Fruit fly (Drosophila melanogaster) whole organism, wandering third instar larva: ENCODE measurements around the gene hth.

Experiments used
- Abd-B ChIP-seq: fragments of >200 bp; optimal IDR thresholded peaks from 2 replicates; lab custom pipeline; 2017; ENCODE audit warnings: missing biosample characterization, missing genetic modification characterization
- CG32264 ChIP-seq: fragments of 200-800 bp; sonication (Bioruptor generic); optimal IDR thresholded peaks from 2 replicates; lab custom pipeline; 2016; ENCODE audit warnings: missing biosample characterization, missing genetic modification characterization
- CrebA ChIP-seq: fragments of 200-800 bp; sonication (Bioruptor generic); optimal IDR thresholded peaks from 2 replicates; lab custom pipeline; 2016; ENCODE audit warnings: missing biosample characterization, mild to moderate bottlenecking, missing genetic modification characterization, borderline replicate concordance
- Dif ChIP-seq: fragments of 200-275, 200-300 bp; sonication (Bioruptor generic); optimal IDR thresholded peaks from 2 replicates; lab custom pipeline; 2018; ENCODE audit warnings: missing biosample characterization, missing genetic modification characterization; ENCODE audit not compliant: partially characterized antibody
- GATAd ChIP-seq: sonication (Bioruptor generic); optimal IDR thresholded peaks from 2 replicates; lab custom pipeline; 2016; ENCODE audit warnings: missing biosample characterization, missing genetic modification characterization
- HLH106 ChIP-seq: fragments of 200-800 bp; optimal IDR thresholded peaks from 3 replicates; lab custom pipeline; 2019; ENCODE audit warnings: missing biosample characterization, mild to moderate bottlenecking, missing genetic modification characterization, moderate library complexity
- Hnf4 ChIP-seq: fragments of 200-800 bp; sonication (Bioruptor generic); optimal IDR thresholded peaks from 2 replicates; lab custom pipeline; 2016; ENCODE audit warnings: missing biosample characterization, mild to moderate bottlenecking, missing genetic modification characterization
- Hr78 ChIP-seq: fragments of >200 bp; optimal IDR thresholded peaks from 2 replicates; lab custom pipeline; 2017; ENCODE audit warnings: missing biosample characterization, missing genetic modification characterization
- Hr83 ChIP-seq: fragments of 200-300 bp; sonication (Bioruptor generic); optimal IDR thresholded peaks from 2 replicates; lab custom pipeline; 2016; ENCODE audit warnings: missing biosample characterization, mild to moderate bottlenecking, missing genetic modification characterization, moderate library complexity; ENCODE audit not compliant: poor library complexity, severe bottlenecking
- Jra ChIP-seq: sonication (Bioruptor generic); optimal IDR thresholded peaks from 2 replicates; lab custom pipeline; 2016; ENCODE audit warnings: missing biosample characterization, missing genetic modification characterization
- Myc ChIP-seq: fragments of >200 bp; optimal IDR thresholded peaks from 2 replicates; lab custom pipeline; 2017
- N ChIP-seq: fragments of >200 bp; optimal IDR thresholded peaks from 2 replicates; lab custom pipeline; 2018; ENCODE audit warnings: missing biosample characterization, missing external identifiers, missing genetic modification characterization
- Sp1 ChIP-seq: fragments of 200-800 bp; sonication (Bioruptor generic); optimal IDR thresholded peaks from 3 replicates; lab custom pipeline; 2019; ENCODE audit warnings: missing biosample characterization, mild to moderate bottlenecking, missing genetic modification characterization, moderate library complexity
- Vsx2 ChIP-seq: fragments of 200-300, 225-300 bp; sonication (Bioruptor generic); optimal IDR thresholded peaks from 2 replicates; lab custom pipeline; 2018; ENCODE audit warnings: missing biosample characterization, missing genetic modification characterization; ENCODE audit not compliant: partially characterized antibody
- br ChIP-seq: fragments of 200-800 bp; sonication (Bioruptor generic); optimal IDR thresholded peaks from 2 replicates; lab custom pipeline; 2016; ENCODE audit warnings: missing biosample characterization, missing genetic modification characterization
- brk ChIP-seq: fragments of 200-800 bp; sonication (Bioruptor generic); optimal IDR thresholded peaks from 2 replicates; lab custom pipeline; 2016; ENCODE audit warnings: missing biosample characterization, mild to moderate bottlenecking, missing genetic modification characterization
- dl ChIP-seq, 2 experiments: fragments of 175-275, 200-275 bp in 1 of 2; fragments of 200-275 bp in 1 of 2; sonication (Bioruptor generic); optimal IDR thresholded peaks; lab custom pipeline; 2018; ENCODE audit warnings: mild to moderate bottlenecking in 2 of 2, missing biosample characterization in 2 of 2, missing genetic modification characterization in 2 of 2, moderate library complexity in 2 of 2; ENCODE audit not compliant: partially characterized antibody in 2 of 2, insufficient read depth in 1 of 2
- dmrt93B ChIP-seq: fragments of 200-800 bp; sonication (Bioruptor generic); optimal IDR thresholded peaks from 2 replicates; lab custom pipeline; 2018; ENCODE audit warnings: missing biosample characterization, mild to moderate bottlenecking, missing genetic modification characterization
- ey ChIP-seq: fragments of 200-800 bp; sonication (Bioruptor generic); optimal IDR thresholded peaks from 2 replicates; lab custom pipeline; 2016; ENCODE audit warnings: missing biosample characterization, missing genetic modification characterization
- foxo ChIP-seq, 2 experiments: fragments of 200-800 bp; sonication (Bioruptor generic); optimal IDR thresholded peaks; 2 replicates in 1 of 2; 3 replicates in 1 of 2; lab custom pipeline; 2016 to 2017; ENCODE audit warnings: missing biosample characterization in 2 of 2, missing genetic modification characterization in 2 of 2
- jim ChIP-seq: fragments of 175-275, 200-325 bp; sonication (Bioruptor generic); optimal IDR thresholded peaks from 2 replicates; lab custom pipeline; 2016; ENCODE audit warnings: missing biosample characterization, mild to moderate bottlenecking, missing genetic modification characterization
- pan ChIP-seq: fragments of >200 bp; optimal IDR thresholded peaks from 2 replicates; lab custom pipeline; 2017
- psq ChIP-seq: fragments of 200-800 bp; sonication (Bioruptor generic); optimal IDR thresholded peaks from 3 replicates; lab custom pipeline; 2017; ENCODE audit warnings: missing biosample characterization, mild to moderate bottlenecking, missing genetic modification characterization, moderate library complexity
- rgr ChIP-seq: fragments of 200-800 bp; sonication (Bioruptor generic); optimal IDR thresholded peaks from 3 replicates; lab custom pipeline; 2016; ENCODE audit warnings: missing biosample characterization, mild to moderate bottlenecking, missing genetic modification characterization
- sage ChIP-seq: fragments of 200-800 bp; sonication (Bioruptor generic); optimal IDR thresholded peaks from 2 replicates; lab custom pipeline; 2016; ENCODE audit warnings: missing biosample characterization, mild to moderate bottlenecking, missing genetic modification characterization
- tai ChIP-seq: sonication (Bioruptor generic); optimal IDR thresholded peaks from 2 replicates; lab custom pipeline; 2016; ENCODE audit warnings: missing biosample characterization, missing genetic modification characterization
- usp ChIP-seq: fragments of >200 bp; optimal IDR thresholded peaks from 2 replicates; lab custom pipeline; 2017; ENCODE audit warnings: missing biosample characterization, missing genetic modification characterization

The hth gene

DNA sequence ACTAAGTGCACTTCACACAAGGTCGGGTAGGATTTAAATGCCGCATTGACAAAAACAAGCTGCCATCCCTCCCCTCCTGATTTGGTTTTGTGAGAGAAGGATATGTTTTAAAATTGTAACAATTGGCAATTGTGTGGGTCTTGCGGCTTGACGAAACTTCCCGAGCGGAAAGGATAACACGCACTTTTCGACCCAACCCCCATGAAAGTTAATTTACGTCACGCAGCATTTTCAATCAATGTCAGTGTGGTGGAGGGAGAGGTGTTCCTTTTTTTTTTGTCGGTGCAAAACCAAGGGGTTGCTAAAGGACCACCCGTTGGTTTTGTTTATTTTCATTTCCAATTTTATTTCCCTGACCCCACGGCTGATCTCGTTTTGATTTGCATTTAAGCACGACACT lies 80.2 kb downstream of the hth start:
- no peak for TF ChIP-seq Hnf4 (GFP tag; lab: Kevin White, UChicago)
- TF ChIP-seq rgr (GFP tag; lab: Kevin White, UChicago) = no peak
- no peak for TF ChIP-seq ey (GFP tag; lab: Kevin White, UChicago)

DNA sequence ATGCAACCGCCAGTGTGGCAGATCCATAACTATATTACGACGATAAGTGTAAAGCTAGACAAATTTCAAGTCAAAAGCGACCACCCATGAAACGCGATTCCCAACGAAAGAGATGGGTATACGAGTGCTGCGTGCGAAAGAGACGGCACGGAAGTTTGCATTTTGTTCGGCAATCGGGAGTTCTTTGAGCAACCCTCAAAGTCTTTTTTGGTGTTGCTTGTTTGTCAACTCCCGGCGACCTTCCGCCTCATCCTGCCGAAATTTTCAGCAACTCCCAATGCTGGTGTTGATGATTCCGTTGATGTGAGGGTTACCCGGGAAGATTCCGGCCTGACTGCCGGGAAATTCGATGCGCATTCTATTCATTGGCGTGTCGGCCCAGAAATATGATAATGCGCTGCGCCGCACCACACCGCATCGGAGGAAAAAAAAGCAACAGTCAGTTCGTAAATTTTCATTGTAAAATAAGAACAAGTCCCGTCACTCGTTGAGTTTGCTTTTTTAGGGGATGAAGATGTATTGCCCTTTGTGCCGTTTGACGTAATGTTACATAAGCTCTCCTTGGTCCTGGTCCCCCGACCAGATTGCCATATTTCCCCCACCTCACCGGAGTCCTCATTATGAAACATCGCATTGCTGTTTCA lies 81.6 kb downstream of the hth start:
- no peak for TF ChIP-seq N (GFP tag; lab: Kevin White, UChicago)
- TF ChIP-seq Vsx2 (GFP tag; lab: Kevin White, UChicago) = no peak
- no peak for TF ChIP-seq dl (GFP tag; optimal IDR thresholded peaks at IDR 0.05; lab: Kevin White, UChicago; ENCODE audit: insufficient read depth in 1 of 2, partially characterized antibody in 2 of 2)
- no peak for TF ChIP-seq usp (GFP tag; lab: Kevin White, UChicago)
- no peak for TF ChIP-seq pan
- TF ChIP-seq brk (GFP tag; lab: Kevin White, UChicago) = no peak
- no peak for TF ChIP-seq Jra (GFP tag; lab: Kevin White, UChicago)
- TF ChIP-seq Hr78 (GFP tag; lab: Kevin White, UChicago) = no peak
- TF ChIP-seq CrebA (GFP tag; lab: Kevin White, UChicago) = no peak
- no peak for TF ChIP-seq Dif (GFP tag; lab: Kevin White, UChicago)
- no peak for TF ChIP-seq jim (GFP tag; lab: Kevin White, UChicago)
- TF ChIP-seq br = no peak
- TF ChIP-seq tai (GFP tag; lab: Kevin White, UChicago) = no peak
- no peak for TF ChIP-seq sage (GFP tag; lab: Kevin White, UChicago)
- TF ChIP-seq foxo (GFP tag; optimal IDR thresholded peaks at IDR 0.05; lab: Kevin White, UChicago) = no peak
- TF ChIP-seq GATAd (GFP tag; lab: Kevin White, UChicago) = no peak
- no peak for TF ChIP-seq dmrt93B
- TF ChIP-seq Abd-B = no peak
- TF ChIP-seq psq = no peak
- TF ChIP-seq Sp1 (GFP tag; lab: Kevin White, UChicago) = no peak

DNA sequence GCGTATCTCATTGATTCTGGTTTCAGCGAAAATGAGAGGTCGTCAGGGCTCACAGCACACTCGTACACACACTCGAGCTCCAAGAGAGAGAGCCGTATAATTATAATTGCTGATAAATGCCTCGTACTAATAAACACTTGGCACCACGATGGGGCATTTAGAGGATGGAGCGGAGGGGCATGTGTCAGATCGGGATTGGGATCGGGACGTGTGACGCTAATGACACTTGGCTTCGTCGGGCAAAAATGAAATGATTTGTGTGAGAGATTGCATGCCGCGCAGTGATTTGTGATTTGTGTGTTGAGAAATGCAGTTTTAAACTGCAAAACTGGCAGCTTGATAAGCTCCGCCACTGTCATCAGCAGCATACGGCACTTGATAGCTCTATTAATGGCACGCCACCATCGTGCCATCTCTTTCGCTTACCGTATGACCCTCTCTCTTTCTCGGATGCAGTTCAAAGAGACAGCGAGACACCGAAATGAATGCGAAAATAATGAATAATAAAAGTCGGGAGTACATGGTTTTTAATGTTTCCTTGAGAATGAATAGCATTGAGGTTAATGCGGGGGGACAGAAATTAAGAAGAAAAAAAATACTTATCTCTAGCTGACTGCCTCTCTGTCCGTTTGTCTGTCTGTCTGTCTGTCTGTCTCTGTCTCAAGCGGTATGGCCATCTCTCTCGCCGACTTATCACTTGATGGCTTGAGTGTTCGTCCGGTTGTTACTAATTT lies 82.3 kb downstream of the hth start:
- no peak for TF ChIP-seq rgr (GFP tag; lab: Kevin White, UChicago)
- TF ChIP-seq tai (GFP tag; lab: Kevin White, UChicago) = no peak
- TF ChIP-seq Dif (GFP tag; lab: Kevin White, UChicago) = no peak
- no peak for TF ChIP-seq Hnf4 (GFP tag; lab: Kevin White, UChicago)
- TF ChIP-seq Hr83 (GFP tag; lab: Kevin White, UChicago) = no peak
- TF ChIP-seq Hr78 (GFP tag; lab: Kevin White, UChicago) = no peak
- no peak for TF ChIP-seq usp (GFP tag; lab: Kevin White, UChicago)

dm6 chr3R:10554530-10554929 lies 84.8 kb downstream of the hth start:
- no peak for TF ChIP-seq HLH106 (tag; lab: Kevin White, UChicago)

DNA sequence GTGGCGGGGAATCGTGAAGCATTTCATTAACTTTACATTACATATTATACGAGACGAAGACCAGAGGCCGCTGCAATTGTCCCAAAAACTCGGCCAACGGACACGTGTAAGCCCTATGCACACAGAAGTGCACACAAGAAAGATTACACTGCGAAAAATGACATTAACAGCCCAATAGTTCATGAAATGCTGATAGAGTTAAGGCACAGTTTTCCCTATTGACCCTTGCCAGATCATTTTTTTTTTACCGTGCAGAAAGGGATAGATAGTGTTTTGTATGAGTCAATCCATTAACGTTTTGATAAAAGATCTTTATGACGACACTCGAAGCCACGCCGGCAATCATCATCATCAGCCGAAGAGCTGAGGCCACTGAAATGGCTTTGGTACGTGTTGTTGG lies 85.8 kb downstream of the hth start:
- no peak for TF ChIP-seq brk (GFP tag; lab: Kevin White, UChicago)
- TF ChIP-seq sage (GFP tag; lab: Kevin White, UChicago) = no peak
- TF ChIP-seq Hnf4 (GFP tag; lab: Kevin White, UChicago) = no peak
- TF ChIP-seq HLH106 (tag; lab: Kevin White, UChicago) = no peak
- TF ChIP-seq CG32264 (GFP tag; lab: Kevin White, UChicago) = no peak
- TF ChIP-seq Myc (lab: Kevin White, UChicago) = no peak
